Worm (Caenorhabditis elegans): ENCODE results near the gene sma-10.

The sma-10 gene

DNA sequence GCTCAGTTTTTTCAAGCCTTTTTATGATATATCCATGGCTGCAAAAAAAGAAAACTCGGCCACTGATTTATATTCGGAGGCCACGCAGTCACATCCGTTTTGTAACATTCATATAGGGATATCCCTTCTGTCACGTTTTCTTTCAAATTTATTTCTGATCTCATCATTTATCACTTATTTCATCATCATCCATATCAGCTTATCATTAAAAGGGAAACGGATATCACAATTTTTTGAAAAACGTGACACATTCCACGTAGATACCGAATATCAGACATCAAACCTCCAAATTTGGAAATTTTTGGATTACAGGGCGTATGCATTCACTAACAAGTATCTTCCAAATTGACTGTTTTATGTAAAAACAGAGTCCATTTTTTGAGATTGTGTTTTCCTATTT lies 28.5 kb downstream of the sma-10 start:
- TF ChIP-seq mdl-1 (tag; optimal IDR thresholded peaks at IDR 0.05) (no peak), nhr-25 (tag; optimal IDR thresholded peaks at IDR 0.05) (peak; percentile 6), nhr-43 (tag; optimal IDR thresholded peaks at IDR 0.05; ENCODE audit: poor library complexity, severe bottlenecking) (peak; percentile 44), nhr-23 (tag; optimal IDR thresholded peaks at IDR 0.05) (peak; percentile 21), elt-3 (tag; optimal IDR thresholded peaks at IDR 0.05) (peak in 2 of 3 experiments; percentile 5 to 12), ceh-16 (tag; optimal IDR thresholded peaks at IDR 0.05) (no peak)

DNA sequence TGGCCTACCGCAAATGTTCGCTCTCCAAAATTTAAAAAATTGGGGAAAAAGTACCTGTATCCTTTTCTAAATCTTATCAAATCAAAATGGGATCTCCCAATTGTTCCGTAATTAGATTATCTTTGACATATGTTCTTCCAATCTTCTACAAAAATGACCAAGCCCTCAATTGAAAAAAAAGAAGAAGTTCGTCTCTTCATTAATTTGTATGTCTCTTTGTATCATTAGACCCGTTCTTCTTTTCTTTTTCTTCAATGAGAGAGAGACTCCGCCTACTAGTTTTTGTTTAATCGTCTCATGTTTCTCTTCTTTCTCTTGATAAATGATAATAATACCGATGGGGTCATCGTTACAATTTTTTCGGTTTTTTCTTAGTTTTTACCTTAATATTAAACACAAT lies 29.0 kb downstream of the sma-10 start:
- TF ChIP-seq nhr-28 (tag; optimal IDR thresholded peaks at IDR 0.05) = no peak
- TF ChIP-seq sea-2 (GFP tag; optimal IDR thresholded peaks at IDR 0.05) = no peak
- TF ChIP-seq nhr-25 (tag; optimal IDR thresholded peaks at IDR 0.05) = no peak
- TF ChIP-seq nhr-23 (tag; optimal IDR thresholded peaks at IDR 0.05) = peak; percentile 27
- no peak for TF ChIP-seq fos-1 (tag; optimal IDR thresholded peaks at IDR 0.05)
- no peak for TF ChIP-seq pha-4 (tag; optimal IDR thresholded peaks at IDR 0.05)
- TF ChIP-seq eor-1 (tag; optimal IDR thresholded peaks at IDR 0.05) = no peak
- TF ChIP-seq ceh-82 (tag; optimal IDR thresholded peaks at IDR 0.05) = no peak
- no peak for TF ChIP-seq fkh-2 (tag; optimal IDR thresholded peaks at IDR 0.05)
- TF ChIP-seq nhr-76 (tag; optimal IDR thresholded peaks at IDR 0.05) = no peak
- TF ChIP-seq aly-2 (tag; optimal IDR thresholded peaks at IDR 0.05) = no peak
- peak; percentile 25 for TF ChIP-seq nhr-43 (tag; optimal IDR thresholded peaks at IDR 0.05; ENCODE audit: poor library complexity, severe bottlenecking)
- no peak for TF ChIP-seq hmg-11 (tag; optimal IDR thresholded peaks at IDR 0.05)
- no peak for TF ChIP-seq elt-3 (tag; optimal IDR thresholded peaks at IDR 0.05)
- TF ChIP-seq nhr-67 (tag; optimal IDR thresholded peaks at IDR 0.05) = no peak
- TF ChIP-seq R02D3.7 (tag; optimal IDR thresholded peaks at IDR 0.05) = no peak

DNA sequence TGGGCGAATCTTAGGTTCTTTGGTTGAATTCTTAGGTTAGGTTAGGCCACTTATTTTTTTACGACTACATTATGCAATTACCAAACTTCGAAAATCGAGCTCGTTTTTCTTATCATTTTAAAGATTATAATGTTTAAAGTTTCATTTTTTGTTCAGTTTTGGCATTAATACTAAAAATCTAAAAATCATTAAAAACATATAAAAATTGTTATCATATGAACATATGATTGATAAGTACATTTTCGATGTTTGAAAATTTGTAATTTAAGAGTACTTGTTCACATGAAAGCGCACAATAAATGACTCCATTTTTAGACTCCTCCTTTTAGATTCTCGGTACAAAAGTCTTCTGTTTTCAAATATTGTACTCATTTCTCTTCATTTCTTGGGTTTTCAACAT lies 30.9 kb downstream of the sma-10 start:
- no peak for TF ChIP-seq jun-1 (tag; optimal IDR thresholded peaks at IDR 0.05)
- TF ChIP-seq nhr-23 (tag; optimal IDR thresholded peaks at IDR 0.05) = no peak
- TF ChIP-seq lsy-12 (tag; optimal IDR thresholded peaks at IDR 0.05) = no peak
- TF ChIP-seq skn-1 (tag; optimal IDR thresholded peaks at IDR 0.05) = no peak
- TF ChIP-seq pqm-1 (tag; optimal IDR thresholded peaks at IDR 0.05) = peak; percentile 86
- no peak for TF ChIP-seq unc-62 (GFP tag; optimal IDR thresholded peaks at IDR 0.05)
- TF ChIP-seq fos-1 (tag; optimal IDR thresholded peaks at IDR 0.05) = no peak
- TF ChIP-seq mml-1 (tag; optimal IDR thresholded peaks at IDR 0.05) = no peak
- no peak for TF ChIP-seq ztf-11 (tag; optimal IDR thresholded peaks at IDR 0.05)
- TF ChIP-seq ceh-28 (tag; optimal IDR thresholded peaks at IDR 0.05) = no peak
- peak; percentile 59 for TF ChIP-seq elt-2 (tag; optimal IDR thresholded peaks at IDR 0.05)
- peak; percentile 18 for TF ChIP-seq pha-4 (tag; optimal IDR thresholded peaks at IDR 0.05)

DNA sequence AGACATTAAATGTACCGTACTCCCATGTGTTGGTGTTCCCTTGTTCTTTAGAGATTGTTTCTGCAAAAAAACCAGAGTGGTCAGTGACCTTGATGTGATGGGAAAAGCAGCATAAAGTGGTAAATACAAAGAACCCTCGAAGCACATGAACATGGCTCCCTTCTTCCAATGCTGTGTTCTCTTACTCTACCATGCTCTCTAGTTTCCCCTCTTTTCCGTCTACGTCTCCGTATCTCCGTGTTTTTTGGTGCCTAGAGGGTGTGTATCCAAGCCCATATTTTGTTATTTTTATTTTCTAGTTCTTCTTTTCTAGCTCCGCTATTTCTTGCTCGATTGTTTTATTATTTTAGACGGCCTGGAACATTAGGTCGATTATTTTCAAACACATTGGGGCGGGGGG lies 32.4 kb downstream of the sma-10 start:
- no peak for TF ChIP-seq skn-1 (tag; optimal IDR thresholded peaks at IDR 0.05)
- no peak for TF ChIP-seq egl-27 (tag; optimal IDR thresholded peaks at IDR 0.05)
- TF ChIP-seq nhr-237 (tag; optimal IDR thresholded peaks at IDR 0.05) = no peak
- TF ChIP-seq ceh-16 (tag; optimal IDR thresholded peaks at IDR 0.05) = no peak
- TF ChIP-seq nhr-11 (tag; optimal IDR thresholded peaks at IDR 0.05) = no peak
- no peak for TF ChIP-seq fkh-2 (tag; optimal IDR thresholded peaks at IDR 0.05)
- no peak for TF ChIP-seq R02D3.7 (tag; optimal IDR thresholded peaks at IDR 0.05)
- TF ChIP-seq unc-39 (tag; optimal IDR thresholded peaks at IDR 0.05) = no peak
- TF ChIP-seq nfya-1 (tag; optimal IDR thresholded peaks at IDR 0.05; ENCODE audit: insufficient read depth) = peak; percentile 44
- TF ChIP-seq aly-2 (tag; optimal IDR thresholded peaks at IDR 0.05) = no peak
- no peak for TF ChIP-seq mml-1 (tag; optimal IDR thresholded peaks at IDR 0.05)
- no peak for TF ChIP-seq nhr-77 (tag; optimal IDR thresholded peaks at IDR 0.05)
- no peak for TF ChIP-seq elt-1 (tag; optimal IDR thresholded peaks at IDR 0.05)
- no peak for TF ChIP-seq snpc-4 (tag; optimal IDR thresholded peaks at IDR 0.05)
- no peak for TF ChIP-seq ceh-9 (tag; optimal IDR thresholded peaks at IDR 0.05)
- TF ChIP-seq lin-15B (tag; optimal IDR thresholded peaks at IDR 0.05) = peak; percentile 26
- TF ChIP-seq nhr-12 (tag; optimal IDR thresholded peaks at IDR 0.05) = no peak
- no peak for TF ChIP-seq nhr-25 (tag; optimal IDR thresholded peaks at IDR 0.05)
- peak; percentile 33 for TF ChIP-seq lin-39 (tag; optimal IDR thresholded peaks at IDR 0.05)
- no peak for TF ChIP-seq fos-1 (tag; optimal IDR thresholded peaks at IDR 0.05)
- TF ChIP-seq zag-1 (tag; optimal IDR thresholded peaks at IDR 0.05) = no peak
- TF ChIP-seq ztf-11 (tag; optimal IDR thresholded peaks at IDR 0.05) = no peak
- no peak for TF ChIP-seq elt-2 (tag; optimal IDR thresholded peaks at IDR 0.05)
- TF ChIP-seq ZK546.5 (tag; optimal IDR thresholded peaks at IDR 0.05) = no peak
- no peak for TF ChIP-seq nhr-76 (tag; optimal IDR thresholded peaks at IDR 0.05)
- peak; percentile 79 for TF ChIP-seq egl-5 (tag; optimal IDR thresholded peaks at IDR 0.05)
- TF ChIP-seq eor-1 (tag; optimal IDR thresholded peaks at IDR 0.05) = no peak
- TF ChIP-seq nhr-43 (tag; optimal IDR thresholded peaks at IDR 0.05; ENCODE audit: poor library complexity, severe bottlenecking) = peak; percentile 34
- TF ChIP-seq pha-4 (tag; optimal IDR thresholded peaks at IDR 0.05) = no peak
- TF ChIP-seq mdl-1 (tag; optimal IDR thresholded peaks at IDR 0.05) = no peak
- no peak for TF ChIP-seq elt-3 (tag; optimal IDR thresholded peaks at IDR 0.05)
- TF ChIP-seq sea-2 (GFP tag; optimal IDR thresholded peaks at IDR 0.05) = no peak
- TF ChIP-seq tbx-2 (tag; optimal IDR thresholded peaks at IDR 0.05) = no peak
- TF ChIP-seq jun-1 (tag; optimal IDR thresholded peaks at IDR 0.05) = no peak
- TF ChIP-seq ceh-82 (tag; optimal IDR thresholded peaks at IDR 0.05) = no peak
- peak; percentile 42 for TF ChIP-seq hmg-11 (tag; optimal IDR thresholded peaks at IDR 0.05)
- no peak for TF ChIP-seq nhr-67 (tag; optimal IDR thresholded peaks at IDR 0.05)
- no peak for TF ChIP-seq ceh-28 (tag; optimal IDR thresholded peaks at IDR 0.05)
- no peak for TF ChIP-seq nhr-23 (tag; optimal IDR thresholded peaks at IDR 0.05)
- no peak for TF ChIP-seq daf-12 (tag; optimal IDR thresholded peaks at IDR 0.05)
